Worm (Caenorhabditis elegans): Measurements from ENCODE around the gene R10E4.9.
A peak's percentile ranks its signal among the peaks of the same experiment; 100 is the strongest.

Gene R10E4.9

ce11 chrIII:4280215-4281173, 21.7 kb downstream of the R10E4.9 start, which contains the start of gene sup-26:
TSS of gene sup-26 (minus strand) at chrIII:4280224.
- TF ChIP-seq W03F9.2 (tag; optimal IDR thresholded peaks at IDR 0.05) (no peak), him-1 (tag; optimal IDR thresholded peaks at IDR 0.05) (no peak), dao-5 (tag; optimal IDR thresholded peaks at IDR 0.05) (no peak)

- TF ChIP-seq W03F9.2 (tag; optimal IDR thresholded peaks at IDR 0.05) (no peak), dao-5 (tag; optimal IDR thresholded peaks at IDR 0.05) (no peak), him-1 (tag; optimal IDR thresholded peaks at IDR 0.05) (no peak)
Observed at ce11 chrIII:4278203-4278602, 24.0 kb downstream of the R10E4.9 start.

- no peak for TF ChIP-seq W03F9.2 (tag; optimal IDR thresholded peaks at IDR 0.05)
- TF ChIP-seq dao-5 (tag; optimal IDR thresholded peaks at IDR 0.05), result no peak
- no peak for TF ChIP-seq him-1 (tag; optimal IDR thresholded peaks at IDR 0.05)
Observed at ce11 chrIII:4277762-4278161, 24.4 kb downstream of the R10E4.9 start.

ce11 chrIII:4276277-4276676, 25.9 kb downstream of the R10E4.9 start:
- TF ChIP-seq W03F9.2 (tag; optimal IDR thresholded peaks at IDR 0.05) (no peak), him-1 (tag; optimal IDR thresholded peaks at IDR 0.05) (no peak), dao-5 (tag; optimal IDR thresholded peaks at IDR 0.05) (no peak)

DNA sequence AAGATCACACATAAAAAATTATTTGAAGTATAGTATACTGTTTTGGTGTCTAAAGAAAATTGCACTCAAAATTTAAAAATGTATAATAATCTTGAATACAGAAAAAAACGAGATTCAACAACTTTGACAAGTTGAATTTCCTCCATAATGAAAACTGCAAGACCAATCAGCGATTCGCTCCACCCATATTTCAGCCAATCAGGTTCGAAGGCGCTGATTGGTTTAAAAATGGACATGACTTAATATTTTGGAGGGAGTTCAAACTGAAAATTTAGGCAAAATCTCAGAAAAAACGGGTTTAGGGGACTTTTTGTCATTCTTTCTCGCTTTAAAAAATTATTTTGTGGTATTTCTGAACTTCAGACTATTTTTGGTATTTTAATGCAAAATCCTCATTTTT, 26.5 kb downstream of the R10E4.9 start:
- no peak for TF ChIP-seq him-1 (tag; optimal IDR thresholded peaks at IDR 0.05)
- TF ChIP-seq dao-5 (tag; optimal IDR thresholded peaks at IDR 0.05), result no peak
- TF ChIP-seq W03F9.2 (tag; optimal IDR thresholded peaks at IDR 0.05), result no peak

DNA sequence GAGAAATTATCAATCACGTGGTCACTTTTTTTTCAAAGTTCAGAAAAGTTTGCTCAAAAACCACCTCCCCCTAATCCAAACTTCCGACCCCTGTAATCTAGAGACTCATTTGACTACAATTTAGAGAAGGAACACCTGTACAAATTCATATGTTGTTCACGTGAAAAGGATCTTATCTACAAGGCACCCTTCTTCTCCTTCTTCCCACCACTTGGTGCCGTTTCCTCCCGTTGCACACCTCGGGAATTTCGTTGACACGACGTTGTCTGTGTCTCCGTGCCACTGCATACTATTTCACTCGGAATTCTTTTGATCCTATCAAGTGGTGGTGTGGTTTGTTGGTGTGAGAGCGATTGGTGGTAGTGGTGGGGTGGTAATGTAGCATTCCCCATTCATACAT, 27.7 kb downstream of the R10E4.9 start:
- TF ChIP-seq dao-5 (tag; optimal IDR thresholded peaks at IDR 0.05), result no peak

DNA sequence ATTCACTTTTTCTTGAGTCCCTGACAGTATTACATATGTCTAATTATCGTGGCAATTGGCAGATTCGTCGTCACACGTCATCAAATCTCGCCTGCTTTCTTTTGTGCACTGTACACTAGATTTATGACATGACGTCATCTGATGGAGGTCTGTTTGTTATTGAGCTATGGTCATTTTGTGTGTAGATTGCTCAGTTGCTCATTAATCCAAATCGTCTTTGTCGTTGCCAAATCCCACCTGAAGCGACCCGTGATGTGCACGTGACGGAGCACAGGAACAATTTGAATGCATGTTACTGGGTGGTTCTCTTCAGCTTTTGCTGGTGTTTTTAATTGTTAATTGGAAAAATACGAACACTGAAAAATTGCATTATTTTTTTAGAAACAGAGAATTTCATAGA, 29.3 kb downstream of the R10E4.9 start:
- no peak for TF ChIP-seq W03F9.2 (tag; optimal IDR thresholded peaks at IDR 0.05)
- TF ChIP-seq dao-5 (tag; optimal IDR thresholded peaks at IDR 0.05), result no peak
- no peak for TF ChIP-seq him-1 (tag; optimal IDR thresholded peaks at IDR 0.05)

DNA sequence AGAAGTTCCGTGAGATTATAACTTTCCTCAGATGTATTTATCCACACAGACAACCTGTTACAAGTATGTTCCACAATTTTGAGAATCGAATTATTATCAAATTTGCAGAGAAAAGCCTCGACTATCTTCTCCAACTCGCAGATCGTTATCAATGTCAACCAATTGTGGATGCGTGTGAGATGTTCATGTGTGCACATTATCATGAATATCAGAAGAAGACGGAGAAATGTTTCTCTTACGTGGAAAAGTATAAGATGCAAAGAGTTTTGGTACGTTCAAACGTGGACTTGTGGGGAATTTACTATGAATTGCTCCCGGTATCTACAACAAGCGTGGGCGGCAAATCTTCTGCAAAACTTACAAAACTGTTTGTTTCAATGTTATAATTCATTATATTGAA, 31.1 kb downstream of the R10E4.9 start:
- TF ChIP-seq dao-5 (tag; optimal IDR thresholded peaks at IDR 0.05), result no peak
- TF ChIP-seq W03F9.2 (tag; optimal IDR thresholded peaks at IDR 0.05), result no peak
- TF ChIP-seq him-1 (tag; optimal IDR thresholded peaks at IDR 0.05), result no peak

DNA sequence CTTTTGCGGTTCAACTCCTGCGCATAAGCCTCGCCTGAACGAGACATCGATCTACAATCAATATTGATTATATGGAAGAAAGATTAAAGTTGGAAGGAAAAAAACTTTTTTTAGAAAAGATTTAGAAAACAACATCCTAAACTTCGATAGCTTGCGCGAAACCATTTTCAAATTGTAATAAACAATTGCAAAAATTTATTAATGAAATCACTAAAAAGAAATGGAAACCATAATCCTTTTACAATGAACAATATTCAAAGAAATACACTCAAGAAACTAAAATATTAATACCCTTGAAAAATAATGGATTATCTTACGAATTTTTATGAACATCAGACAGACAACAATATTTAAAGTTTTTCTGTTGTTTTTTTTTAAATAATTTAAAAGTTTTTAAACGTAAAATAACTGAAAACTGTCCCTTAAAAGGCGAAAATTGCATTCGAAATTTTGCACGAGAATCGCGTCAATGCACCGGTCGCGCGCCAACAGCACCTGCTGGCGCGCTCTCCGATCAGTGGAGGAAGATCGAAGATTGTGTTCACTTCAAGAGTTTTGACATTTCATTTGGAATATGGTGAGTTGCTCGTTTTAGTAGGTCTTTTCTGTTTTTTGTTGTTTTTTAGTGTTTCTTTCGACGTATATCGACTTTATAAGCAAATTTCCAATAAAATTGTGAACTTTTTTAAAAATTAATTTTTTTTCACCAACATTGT, 32.8 kb downstream of the R10E4.9 start, which contains the start of the genes sftb-1 and R10E4.1:
TSS of gene sftb-1 (minus strand) at position 51 of the 716 bp plus-strand sequence.
TSS of gene R10E4.1 (plus strand) at position 524 of the 716 bp plus-strand sequence.
- TF ChIP-seq W03F9.2 (tag; optimal IDR thresholded peaks at IDR 0.05), result peak; percentile 64
- TF ChIP-seq dao-5 (tag; optimal IDR thresholded peaks at IDR 0.05), result no peak
- no peak for TF ChIP-seq him-1 (tag; optimal IDR thresholded peaks at IDR 0.05)

- TF ChIP-seq W03F9.2 (tag; optimal IDR thresholded peaks at IDR 0.05) (no peak), dao-5 (tag; optimal IDR thresholded peaks at IDR 0.05) (no peak), him-1 (tag; optimal IDR thresholded peaks at IDR 0.05) (no peak)
Observed at ce11 chrIII:4265892-4266291, 36.3 kb downstream of the R10E4.9 start.

- no peak for TF ChIP-seq dao-5 (tag; optimal IDR thresholded peaks at IDR 0.05)
Observed at ce11 chrIII:4263048-4263447, 39.1 kb downstream of the R10E4.9 start, which contains the start of gene T08A11.1. TSS of gene T08A11.1 (minus strand) at chrIII:4263148.

DNA sequence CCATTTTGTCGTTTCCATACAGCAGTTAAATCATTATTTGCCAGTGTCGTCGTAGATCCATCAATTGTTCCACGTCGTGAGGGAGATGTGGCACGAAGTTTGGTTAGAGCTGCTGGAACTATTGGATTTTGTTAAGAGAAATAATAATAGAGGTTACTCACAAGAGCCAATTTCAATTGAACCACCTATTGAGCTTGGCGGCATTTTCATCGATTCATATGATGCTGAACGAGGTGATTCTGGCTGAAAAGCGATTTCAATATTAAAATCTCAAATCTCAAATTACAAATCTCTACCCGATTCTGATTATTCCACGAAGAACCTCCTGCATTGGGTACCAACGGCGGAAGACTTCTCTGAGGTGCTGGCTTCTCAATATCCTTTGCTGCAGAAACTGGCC, 44.3 kb downstream of the R10E4.9 start:
- TF ChIP-seq dao-5 (tag; optimal IDR thresholded peaks at IDR 0.05) (no peak), W03F9.2 (tag; optimal IDR thresholded peaks at IDR 0.05) (no peak), him-1 (tag; optimal IDR thresholded peaks at IDR 0.05) (no peak)
